Worm (Caenorhabditis elegans) whole organism, L2 larva: ENCODE measurements around the gene gst-29.

Experiments
- aly-2 ChIP-seq: fragments of 150-350 bp; optimal IDR thresholded peaks from 2 replicates; lab custom pipeline; 2014; ENCODE audit warnings: missing biosample characterization, missing genetic modification characterization
- lin-13 ChIP-seq: fragments of 150-350 bp; optimal IDR thresholded peaks from 2 replicates; lab custom pipeline; 2014; ENCODE audit warnings: missing biosample characterization, missing genetic modification reagents, missing genetic modification characterization
- lsy-2 ChIP-seq, 2 experiments: fragments of 150-350 bp in 1 of 2; sonication (generic microtip) in 1 of 2; optimal IDR thresholded peaks; 2 replicates each; lab custom pipeline; 2014 to 2017; ENCODE audit warnings: missing biosample characterization in 2 of 2, missing genetic modification characterization in 2 of 2
- nhr-77 ChIP-seq: fragments of 150-350 bp; optimal IDR thresholded peaks from 2 replicates; lab custom pipeline; 2014; ENCODE audit warnings: missing biosample characterization, missing genetic modification characterization
- peb-1 ChIP-seq: fragments of 150-350 bp; optimal IDR thresholded peaks from 2 replicates; lab custom pipeline; 2014; ENCODE audit warnings: missing biosample characterization, missing genetic modification characterization
- snpc-4 ChIP-seq: fragments of 150-350 bp; optimal IDR thresholded peaks from 2 replicates; lab custom pipeline; 2014; ENCODE audit warnings: missing biosample characterization, missing genetic modification characterization

DNA sequence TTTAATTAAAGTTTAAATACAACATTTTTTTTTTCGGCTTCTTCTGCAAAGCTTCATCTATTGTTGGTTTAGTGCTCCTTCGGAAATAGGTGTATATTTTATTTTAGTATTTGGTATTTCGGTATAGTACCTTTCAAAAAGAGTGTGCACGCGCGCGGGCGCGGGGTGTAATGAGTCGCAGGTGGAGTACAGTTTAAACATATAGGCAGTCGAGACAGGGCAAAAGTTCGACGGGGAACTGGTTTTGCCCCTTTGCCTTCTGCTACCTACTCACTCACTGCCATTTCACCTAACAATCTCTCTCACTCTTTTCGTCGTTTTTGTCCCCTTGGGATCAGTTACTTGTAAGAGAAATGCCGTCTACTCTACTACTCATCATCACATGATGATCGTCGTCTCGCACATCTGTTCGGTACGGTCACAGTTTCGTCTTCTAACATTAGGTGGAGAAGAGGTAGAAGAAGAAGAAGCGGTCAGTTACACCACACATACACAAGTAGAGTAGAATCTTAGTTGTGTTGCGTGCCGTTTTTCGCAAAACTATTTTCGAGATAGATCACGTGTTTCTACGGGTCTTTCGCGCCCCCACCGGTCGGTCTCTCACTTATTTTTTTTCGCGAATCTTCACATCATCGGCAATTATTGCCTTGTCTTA is 42.7 kb upstream of the gst-29 start:
- no peak for TF ChIP-seq snpc-4
- no peak for TF ChIP-seq lsy-2 (tag; optimal IDR thresholded peaks at IDR 0.05; lab: Kevin White, UChicago)
- TF ChIP-seq peb-1 (tag; lab: Kevin White, UChicago): no peak
- no peak for TF ChIP-seq aly-2
- no peak for TF ChIP-seq lin-13 (GFP tag; lab: Kevin White, UChicago)
- TF ChIP-seq nhr-77: no peak
